Fruit fly (Drosophila melanogaster): ENCODE results near the gene CG46310.
A peak's percentile ranks its signal among the peaks of the same experiment; 100 is the strongest.

CG46310 gene

dm6 chr3R:23191108-23191771 lies 17.6 kb downstream of the CG46310 start:
- no peak for TF ChIP-seq CTCF (optimal IDR thresholded peaks at IDR 0.05)
- no peak for TF ChIP-seq CG8478 (optimal IDR thresholded peaks at IDR 0.05)

- no peak for TF ChIP-seq CTCF (optimal IDR thresholded peaks at IDR 0.05)
- TF ChIP-seq CG8478 (optimal IDR thresholded peaks at IDR 0.05) = no peak
Measured at dm6 chr3R:23192984-23193383, 19.3 kb downstream of the CG46310 start.

DNA sequence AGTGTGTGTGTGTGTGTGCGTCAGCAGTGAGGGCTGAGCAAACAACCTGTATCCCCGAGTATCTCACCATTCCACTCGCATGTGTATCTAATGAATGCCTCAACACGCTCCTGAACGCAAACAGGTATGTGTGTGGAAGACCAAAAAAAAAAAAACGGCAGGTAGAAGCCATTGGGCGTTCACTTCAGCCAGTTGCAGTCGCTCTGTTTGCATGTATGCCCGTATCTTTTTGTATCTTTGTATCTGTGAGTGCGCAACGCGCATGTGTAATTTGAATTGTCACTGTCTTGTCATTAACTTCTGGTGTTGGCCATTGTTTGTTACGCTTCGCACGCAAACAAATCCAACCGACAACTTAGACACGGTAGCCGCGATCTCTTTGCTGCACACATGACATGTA lies 19.7 kb downstream of the CG46310 start:
- TF ChIP-seq CG8478 (optimal IDR thresholded peaks at IDR 0.05) (no peak), CTCF (optimal IDR thresholded peaks at IDR 0.05) (no peak)

DNA sequence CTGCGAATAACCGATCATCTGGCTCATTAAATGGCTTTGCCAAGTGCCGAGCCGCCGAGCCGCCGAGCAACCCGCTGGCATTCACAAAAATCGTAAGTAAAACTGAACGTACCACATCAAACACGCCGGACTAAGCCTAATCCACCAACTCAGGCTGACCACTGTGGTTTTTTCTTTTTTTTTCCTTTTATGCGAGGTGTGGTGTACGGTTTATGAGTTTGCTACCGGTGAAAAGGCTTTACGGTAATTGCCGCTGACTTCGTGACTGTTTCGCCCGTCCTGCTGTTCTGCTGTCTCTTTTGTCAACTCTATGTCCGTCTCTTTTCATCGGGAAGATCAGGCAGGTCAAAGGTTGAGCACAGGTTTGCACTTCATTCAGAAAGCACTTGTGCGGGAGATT lies 22.0 kb downstream of the CG46310 start:
- TF ChIP-seq CTCF (optimal IDR thresholded peaks at IDR 0.05) (no peak), CG8478 (optimal IDR thresholded peaks at IDR 0.05) (no peak)

DNA sequence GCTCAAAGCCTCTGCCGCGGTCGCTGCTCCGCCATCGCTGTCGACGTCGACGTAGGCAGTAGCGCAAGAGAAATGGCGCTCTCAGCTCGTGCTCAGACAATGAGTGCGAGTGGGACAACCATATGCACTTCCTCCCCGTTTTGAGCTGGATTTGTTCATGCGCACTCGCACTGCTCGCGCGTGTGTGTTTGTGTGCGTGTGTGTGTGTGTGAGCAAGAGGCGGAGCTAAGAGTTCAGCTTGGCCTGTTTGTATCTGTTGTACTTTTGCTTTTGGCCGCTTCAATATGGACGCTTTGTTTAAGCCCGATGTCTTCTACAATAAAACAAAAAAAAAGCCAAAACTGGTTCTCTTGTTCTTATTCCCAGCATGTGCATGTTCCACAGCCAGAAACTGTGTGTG lies 27.4 kb downstream of the CG46310 start:
- no peak for TF ChIP-seq CTCF (optimal IDR thresholded peaks at IDR 0.05)
- TF ChIP-seq CG8478 (optimal IDR thresholded peaks at IDR 0.05) = no peak

dm6 chr3R:23203934-23204333 lies 30.3 kb downstream of the CG46310 start, which contains the start of gene fzo:
fzo (minus strand) TSS chr3R:23204034.
- TF ChIP-seq CG8478 (optimal IDR thresholded peaks at IDR 0.05) (no peak), CTCF (optimal IDR thresholded peaks at IDR 0.05) (no peak)

dm6 chr3R:23207254-23207653 lies 33.6 kb downstream of the CG46310 start:
- TF ChIP-seq CTCF (optimal IDR thresholded peaks at IDR 0.05) = no peak
- TF ChIP-seq CG8478 (optimal IDR thresholded peaks at IDR 0.05) = no peak

DNA sequence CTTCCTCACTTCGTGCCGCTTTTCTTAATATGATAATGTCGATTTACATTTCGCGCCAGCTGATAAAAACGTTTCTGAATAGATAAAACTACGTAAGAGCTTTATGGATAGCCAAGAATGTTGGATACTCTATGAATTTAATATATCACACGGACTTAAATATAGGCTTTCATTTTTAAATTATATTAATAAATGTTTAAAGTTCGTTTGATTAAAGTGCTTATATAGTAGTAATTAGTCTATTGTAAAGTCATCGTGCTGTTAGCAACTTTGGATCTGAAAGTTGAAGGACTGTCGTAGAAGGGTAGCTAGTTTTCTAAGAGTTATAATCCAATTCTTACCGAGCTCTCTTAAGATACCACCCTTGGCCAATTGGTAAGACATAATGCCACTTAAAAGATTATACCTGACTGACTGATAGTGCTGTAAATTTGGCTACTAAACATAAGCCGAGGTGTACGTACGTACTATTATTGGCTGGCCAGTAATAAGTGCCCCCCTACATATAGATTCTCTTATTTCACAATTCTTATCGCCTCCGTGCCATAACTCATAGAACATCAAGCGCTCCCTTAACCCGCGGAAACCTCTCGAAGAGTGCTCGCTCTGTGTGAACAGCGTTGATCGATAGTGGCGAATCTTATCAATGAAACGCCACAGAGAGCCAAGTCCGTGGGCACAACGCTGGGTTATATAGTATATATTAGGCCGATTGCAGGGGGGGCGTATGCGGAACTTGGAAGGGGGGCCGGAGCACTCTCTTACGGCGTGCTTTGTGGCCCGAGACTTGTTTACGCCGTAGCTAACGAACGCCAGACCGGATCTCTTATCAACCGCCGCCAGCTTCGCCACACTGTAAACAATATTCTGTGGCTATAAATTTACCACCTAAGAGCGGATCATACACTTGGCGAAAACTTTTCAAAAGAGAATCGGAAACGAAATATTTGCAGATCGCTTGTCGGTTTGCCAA lies 36.9 kb downstream of the CG46310 start:
- TF ChIP-seq CG8478 (optimal IDR thresholded peaks at IDR 0.05) = no peak
- no peak for TF ChIP-seq CTCF (optimal IDR thresholded peaks at IDR 0.05)

dm6 chr3R:23211745-23212254 lies 38.1 kb downstream of the CG46310 start:
- no peak for TF ChIP-seq CTCF (optimal IDR thresholded peaks at IDR 0.05)
- TF ChIP-seq CG8478 (optimal IDR thresholded peaks at IDR 0.05) = no peak

DNA sequence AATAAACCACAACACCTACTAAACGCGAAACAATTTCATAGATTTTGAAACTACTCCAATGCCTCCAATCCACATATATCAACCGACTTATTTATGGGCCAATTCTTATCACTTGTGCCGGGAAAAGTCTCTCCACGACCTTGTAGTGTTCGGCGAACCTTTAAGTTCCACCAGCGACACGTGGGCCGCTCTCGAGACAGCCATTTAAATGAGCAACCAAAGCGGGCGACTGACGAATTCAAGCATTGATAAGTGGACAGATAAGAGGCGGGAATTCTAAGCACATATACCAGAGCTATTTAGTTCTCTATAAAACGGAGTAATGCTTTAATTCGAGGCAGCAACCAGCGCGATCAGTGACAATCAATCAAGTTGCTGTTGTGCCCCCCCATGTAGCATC lies 39.1 kb downstream of the CG46310 start:
- TF ChIP-seq CTCF (optimal IDR thresholded peaks at IDR 0.05) (no peak), CG8478 (optimal IDR thresholded peaks at IDR 0.05) (no peak)

dm6 chr3R:23214603-23215433 lies 41.1 kb downstream of the CG46310 start:
- TF ChIP-seq CTCF (optimal IDR thresholded peaks at IDR 0.05) (peak; percentile 59 to 63), CG8478 (optimal IDR thresholded peaks at IDR 0.05) (no peak)

DNA sequence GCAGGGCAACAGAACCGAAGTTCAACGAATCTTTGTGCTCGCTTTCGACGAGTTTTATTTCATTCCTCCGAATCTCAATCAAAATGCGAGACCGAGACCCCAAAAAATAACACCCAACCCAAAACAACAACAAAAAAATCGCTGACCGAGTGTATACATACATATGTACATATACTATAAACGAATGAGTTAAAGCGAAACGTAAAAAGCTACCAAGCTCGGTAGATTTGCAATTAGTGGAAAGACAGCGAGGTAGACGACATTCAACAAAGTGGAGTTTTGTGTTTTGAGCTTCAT lies 41.7 kb downstream of the CG46310 start:
- TF ChIP-seq CG8478 (optimal IDR thresholded peaks at IDR 0.05) (no peak), CTCF (optimal IDR thresholded peaks at IDR 0.05) (no peak)

DNA sequence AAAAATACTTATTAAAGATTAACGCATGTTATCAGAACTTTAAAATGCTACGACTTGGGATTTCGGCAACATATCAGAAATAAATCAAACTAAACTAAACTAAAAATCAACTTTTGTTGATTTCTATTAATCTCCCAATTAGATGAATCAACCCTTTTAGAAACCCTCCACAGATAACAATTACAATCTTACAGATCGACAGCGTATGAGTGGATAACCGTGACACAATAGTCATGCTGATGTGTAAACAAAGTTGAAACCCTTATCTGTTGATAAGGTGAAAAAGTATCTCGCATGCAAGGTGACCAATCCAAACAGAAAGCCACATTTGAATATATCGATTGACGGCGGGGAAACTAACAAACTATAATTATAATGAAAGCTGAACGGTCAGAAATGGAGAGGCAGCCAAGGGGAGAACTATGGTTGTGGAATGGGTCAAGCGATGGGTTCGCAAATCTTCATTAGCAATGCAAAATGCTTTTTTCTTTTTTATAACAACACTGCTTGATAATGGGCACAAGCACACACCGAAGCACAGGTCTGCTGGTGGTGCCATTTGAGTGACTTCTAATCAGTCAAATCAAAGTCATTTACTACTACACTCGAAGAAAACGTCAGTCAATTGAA lies 43.6 kb downstream of the CG46310 start:
- TF ChIP-seq CTCF (optimal IDR thresholded peaks at IDR 0.05) = no peak
- TF ChIP-seq CG8478 (optimal IDR thresholded peaks at IDR 0.05) = no peak

DNA sequence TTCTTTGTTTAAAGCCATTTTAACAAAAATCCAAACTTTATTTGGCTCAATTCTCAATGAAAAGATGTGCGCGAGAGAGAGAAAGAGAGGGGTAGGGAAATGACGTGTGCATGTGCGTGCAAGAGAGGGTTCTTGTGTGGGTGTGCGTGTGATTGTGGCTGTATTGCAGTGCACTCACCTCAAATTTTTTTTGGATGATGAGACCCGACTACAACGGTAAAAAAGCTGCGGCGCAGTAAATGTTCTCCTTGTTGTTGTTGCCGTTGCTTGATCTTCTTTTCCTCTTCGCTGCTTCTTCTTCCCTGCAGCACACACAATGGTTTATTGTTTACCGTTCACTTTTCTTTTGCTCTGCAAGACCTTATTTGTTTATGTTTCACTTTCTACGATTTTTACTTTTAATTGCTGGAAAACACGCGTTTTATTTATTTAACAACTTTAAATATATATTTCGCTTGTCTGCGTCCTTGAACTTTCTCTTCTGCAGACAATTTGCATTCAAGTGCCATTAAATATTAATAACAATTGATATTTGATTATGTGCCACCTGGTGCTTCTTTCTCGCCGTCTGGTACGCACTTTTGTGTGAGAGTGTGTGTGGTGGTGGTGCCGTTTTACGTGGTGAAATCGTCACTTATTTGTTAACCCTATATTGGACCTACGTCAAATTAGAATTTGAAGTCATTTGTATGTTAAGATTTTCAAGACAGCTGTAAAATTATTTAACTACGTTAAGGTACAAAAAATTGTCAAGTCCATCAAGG lies 46.7 kb downstream of the CG46310 start:
- no peak for TF ChIP-seq CTCF (optimal IDR thresholded peaks at IDR 0.05)
- TF ChIP-seq CG8478 (optimal IDR thresholded peaks at IDR 0.05) = no peak

Data from S2 (cell line).